Fruit fly (Drosophila melanogaster) whole organism, embryonic: ENCODE results near the gene Fer3HCH.

Source experiments
- B-H2 ChIP-seq: fragments of 200-800 bp; sonication (Bioruptor generic); optimal IDR thresholded peaks from 2 replicates; lab custom pipeline; 2018; ENCODE audit warnings: missing biosample characterization, mild to moderate bottlenecking, missing genetic modification characterization
- Bgb ChIP-seq: fragments of 200-800 bp; sonication (Bioruptor generic); IDR thresholded peaks from 2 replicates; pipeline ENCODE4 v1.3.6; 2022; ENCODE audit warnings: missing biosample characterization, missing genetic modification characterization; ENCODE audit not compliant: partially characterized antibody
- CG11085 ChIP-seq: fragments of 200-800 bp; sonication (Bioruptor generic); IDR thresholded peaks from 2 replicates; pipeline ENCODE4 v1.3.6; 2022; ENCODE audit warnings: missing biosample characterization, missing genetic modification characterization
- CG12299 ChIP-seq: fragments of 200-800 bp; sonication (Bioruptor generic); optimal IDR thresholded peaks from 2 replicates; lab custom pipeline; 2018; ENCODE audit warnings: missing biosample characterization, mild to moderate bottlenecking, missing genetic modification characterization
- CG12942 ChIP-seq: fragments of 200-800 bp; sonication (Bioruptor generic); optimal IDR thresholded peaks from 3 replicates; lab custom pipeline; 2016; ENCODE audit warnings: missing biosample characterization, missing genetic modification characterization
- CG13624 ChIP-seq: fragments of 200-800 bp; sonication (Bioruptor generic); optimal IDR thresholded peaks from 2 replicates; lab custom pipeline; 2016; ENCODE audit warnings: missing biosample characterization, missing genetic modification characterization
- CG14014 ChIP-seq: fragments of 200-800 bp; sonication (Bioruptor generic); IDR thresholded peaks from 2 replicates; pipeline ENCODE4 v1.3.6; 2022; ENCODE audit warnings: missing biosample characterization, missing genetic modification characterization
- CG14441 ChIP-seq: fragments of 200-800 bp; sonication (Bioruptor generic); IDR thresholded peaks from 2 replicates; pipeline ENCODE4 v1.3.6; 2022; ENCODE audit warnings: missing biosample characterization, missing genetic modification characterization
- CG17186 ChIP-seq: fragments of 200-800 bp; sonication (Bioruptor generic); optimal IDR thresholded peaks from 3 replicates; lab custom pipeline; 2017; ENCODE audit warnings: missing biosample characterization, missing genetic modification reagents, missing genetic modification characterization
- CG17568 ChIP-seq: fragments of 200-800 bp; sonication (Bioruptor generic); optimal IDR thresholded peaks from 2 replicates; lab custom pipeline; 2018; ENCODE audit warnings: missing biosample characterization, mild to moderate bottlenecking, missing genetic modification characterization, moderate library complexity
- CG17829 ChIP-seq: fragments of 200-800 bp; optimal IDR thresholded peaks from 2 replicates; lab custom pipeline; 2019; ENCODE audit warnings: missing biosample characterization, mild to moderate bottlenecking, missing genetic modification characterization, moderate library complexity
- CG18476 ChIP-seq: fragments of 200-800 bp; sonication (Bioruptor generic); optimal IDR thresholded peaks from 2 replicates; lab custom pipeline; 2016; ENCODE audit warnings: missing biosample characterization, mild to moderate bottlenecking, missing genetic modification characterization
- CG2120 ChIP-seq: fragments of 200-800 bp; sonication (Bioruptor generic); optimal IDR thresholded peaks from 3 replicates; lab custom pipeline; 2016; ENCODE audit warnings: missing biosample characterization, missing genetic modification characterization
- CG6689 ChIP-seq: fragments of 200-800 bp; sonication (Bioruptor generic); IDR thresholded peaks from 2 replicates; pipeline ENCODE4 v1.3.6; 2022; ENCODE audit warnings: missing biosample characterization, missing genetic modification characterization
- CG6765 ChIP-seq: fragments of 200-800 bp; sonication (Bioruptor generic); optimal IDR thresholded peaks from 3 replicates; lab custom pipeline; 2017; ENCODE audit warnings: missing biosample characterization, mild to moderate bottlenecking, missing genetic modification characterization
- CG7963 ChIP-seq: fragments of 200-800 bp; sonication (Bioruptor generic); IDR thresholded peaks from 3 replicates; pipeline ENCODE4 v1.3.6; 2022; ENCODE audit warnings: missing biosample characterization, missing genetic modification characterization; ENCODE audit not compliant: partially characterized antibody
- CG8089 ChIP-seq: fragments of 200-800 bp; sonication (Bioruptor generic); optimal IDR thresholded peaks from 3 replicates; lab custom pipeline; 2016; ENCODE audit warnings: missing biosample characterization, missing genetic modification characterization
- Camta ChIP-seq: fragments of 200-800 bp; sonication (Bioruptor generic); optimal IDR thresholded peaks from 2 replicates; lab custom pipeline; 2016; ENCODE audit warnings: missing biosample characterization, missing genetic modification characterization
- D19B ChIP-seq: fragments of 200-800 bp; sonication (Bioruptor generic); optimal IDR thresholded peaks from 2 replicates; lab custom pipeline; 2017; ENCODE audit warnings: missing biosample characterization, mild to moderate bottlenecking, missing genetic modification characterization
- Dip3 ChIP-seq: fragments of 200-800 bp; sonication (Bioruptor generic); optimal IDR thresholded peaks from 3 replicates; lab custom pipeline; 2016; ENCODE audit warnings: missing biosample characterization, missing genetic modification characterization
- Ets65A ChIP-seq: fragments of 200-800 bp; sonication (Bioruptor generic); peaks from one replicate; lab custom pipeline; 2016; ENCODE audit warnings: missing biosample characterization, missing genetic modification characterization
- HLH3B ChIP-seq: fragments of 200-800 bp; sonication (Bioruptor generic); IDR thresholded peaks from 2 replicates; pipeline ENCODE4 v1.3.6; 2022; ENCODE audit warnings: missing biosample characterization, missing genetic modification characterization
- Hr3 ChIP-seq: fragments of 200-800 bp; sonication (Bioruptor generic); optimal IDR thresholded peaks from 3 replicates; lab custom pipeline; 2016; ENCODE audit warnings: missing biosample characterization, missing genetic modification characterization
- MTF-1 ChIP-seq: fragments of 200-800 bp; sonication (Bioruptor generic); optimal IDR thresholded peaks from 2 replicates; lab custom pipeline; 2018; ENCODE audit warnings: missing biosample characterization, mild to moderate bottlenecking, missing genetic modification characterization, borderline replicate concordance
- Meics ChIP-seq: fragments of 200-800 bp; sonication (Bioruptor generic); optimal IDR thresholded peaks from 2 replicates; lab custom pipeline; 2017; ENCODE audit warnings: missing biosample characterization, mild to moderate bottlenecking, missing genetic modification characterization
- Mes4 ChIP-seq: fragments of 200-800 bp; sonication (Bioruptor generic); optimal IDR thresholded peaks from 2 replicates; lab custom pipeline; 2016; ENCODE audit warnings: missing biosample characterization, missing genetic modification characterization
- NK7.1 ChIP-seq: fragments of 200-800 bp; sonication (Bioruptor generic); optimal IDR thresholded peaks from 3 replicates; lab custom pipeline; 2016; ENCODE audit warnings: missing biosample characterization, missing genetic modification characterization
- NfI ChIP-seq: fragments of 200-800 bp; sonication (Bioruptor generic); optimal IDR thresholded peaks from 3 replicates; lab custom pipeline; 2018; ENCODE audit warnings: missing biosample characterization, mild to moderate bottlenecking, missing genetic modification characterization, moderate library complexity
- Oli ChIP-seq: fragments of 200-800 bp; sonication (Bioruptor generic); optimal IDR thresholded peaks from 2 replicates; lab custom pipeline; 2018; ENCODE audit warnings: missing biosample characterization, mild to moderate bottlenecking, missing genetic modification characterization, moderate library complexity
- Rfx ChIP-seq: fragments of 200-800 bp; sonication (Bioruptor generic); IDR thresholded peaks from 2 replicates; pipeline ENCODE4 v1.3.6; 2022; ENCODE audit warnings: missing biosample characterization, missing genetic modification characterization
- Sox102F ChIP-seq: fragments of 200-800 bp; sonication (Bioruptor generic); optimal IDR thresholded peaks from 2 replicates; lab custom pipeline; 2018; ENCODE audit warnings: missing biosample characterization, mild to moderate bottlenecking, missing genetic modification characterization, moderate library complexity
- Sry-β ChIP-seq: fragments of 200-800 bp; sonication (Bioruptor generic); optimal IDR thresholded peaks from 2 replicates; lab custom pipeline; 2018; ENCODE audit warnings: missing biosample characterization, mild to moderate bottlenecking, missing genetic modification characterization, moderate library complexity
- Tbp ChIP-seq: fragments of >200 bp; optimal IDR thresholded peaks from 2 replicates; lab custom pipeline; 2018; ENCODE audit warnings: missing biosample characterization, missing genetic modification characterization
- Vsx1 ChIP-seq: fragments of 200-800 bp; sonication (Bioruptor generic); optimal IDR thresholded peaks from 2 replicates; lab custom pipeline; 2017; ENCODE audit warnings: missing biosample characterization, mild to moderate bottlenecking, missing genetic modification characterization, missing genetic modification reagents
- ash1 ChIP-seq: fragments of 200-800 bp; sonication (Bioruptor generic); optimal IDR thresholded peaks from 2 replicates; lab custom pipeline; 2018; ENCODE audit warnings: missing biosample characterization, mild to moderate bottlenecking, missing genetic modification characterization
- cg ChIP-seq: fragments of 200-800 bp; sonication (Bioruptor generic); optimal IDR thresholded peaks from 3 replicates; lab custom pipeline; 2019; ENCODE audit warnings: missing biosample characterization, mild to moderate bottlenecking, missing genetic modification characterization, moderate library complexity
- chif ChIP-seq, 2 experiments: fragments of 200-800 bp; sonication (Bioruptor generic); optimal IDR thresholded peaks; 3 replicates each; lab custom pipeline; 2016; ENCODE audit warnings: missing biosample characterization in 2 of 2, missing genetic modification characterization in 2 of 2
- dpn ChIP-seq, 2 experiments: fragments of 200-800 bp; sonication (Bioruptor generic); optimal IDR thresholded peaks; 3 replicates each; lab custom pipeline; 2016; ENCODE audit warnings: missing biosample characterization in 2 of 2, missing genetic modification characterization in 2 of 2
- emc ChIP-seq: fragments of 200-800 bp; sonication (Bioruptor generic); optimal IDR thresholded peaks from 2 replicates; lab custom pipeline; 2016; ENCODE audit warnings: missing biosample characterization, missing genetic modification characterization
- ems ChIP-seq: fragments of 200-800 bp; sonication (Bioruptor generic); optimal IDR thresholded peaks from 3 replicates; lab custom pipeline; 2016; ENCODE audit warnings: missing biosample characterization, missing genetic modification characterization
- esg ChIP-seq: fragments of 200-800 bp; sonication (Bioruptor generic); conservative IDR thresholded peaks from 2 replicates; pipeline ENCODE4 v1.3.6; 2022; ENCODE audit warnings: missing biosample characterization, missing genetic modification characterization
- gsb-n ChIP-seq: fragments of 200-800 bp; sonication (Bioruptor generic); optimal IDR thresholded peaks from 3 replicates; lab custom pipeline; 2018; ENCODE audit warnings: missing biosample characterization, mild to moderate bottlenecking, missing genetic modification characterization
- gt ChIP-seq: fragments of 200-800 bp; sonication (Bioruptor generic); IDR thresholded peaks from 2 replicates; pipeline ENCODE4 v1.3.6; 2022; ENCODE audit warnings: missing biosample characterization, missing genetic modification characterization
- ham ChIP-seq: fragments of 200-800 bp; sonication (Bioruptor generic); IDR thresholded peaks from 2 replicates; pipeline ENCODE4 v1.3.6; 2022; ENCODE audit warnings: missing biosample characterization, missing genetic modification characterization
- kni ChIP-seq: fragments of 200-800 bp; sonication (Bioruptor generic); optimal IDR thresholded peaks from 3 replicates; lab custom pipeline; 2017; ENCODE audit warnings: mild to moderate bottlenecking, missing biosample characterization, missing genetic modification reagents, missing genetic modification characterization
- lbe ChIP-seq: fragments of 200-800 bp; sonication (Bioruptor generic); optimal IDR thresholded peaks from 2 replicates; lab custom pipeline; 2016; ENCODE audit warnings: missing biosample characterization, mild to moderate bottlenecking, missing genetic modification characterization
- lov ChIP-seq, 2 experiments: fragments of 200-800 bp in 1 of 2; fragments of >200 bp in 1 of 2; sonication (Bioruptor generic) in 1 of 2; IDR thresholded peaks in 1 of 2; optimal IDR thresholded peaks in 1 of 2; 2 replicates in 1 of 2; 3 replicates in 1 of 2; pipeline versions ENCODE4 v1.3.6 to Lab custom; 2017 to 2022; ENCODE audit warnings: missing biosample characterization in 1 of 2, missing genetic modification characterization in 1 of 2
- phol ChIP-seq: fragments of 200-800 bp; sonication (Bioruptor generic); optimal IDR thresholded peaks from 3 replicates; lab custom pipeline; 2018; ENCODE audit warnings: missing biosample characterization, mild to moderate bottlenecking, missing genetic modification characterization, moderate library complexity
- run ChIP-seq: fragments of 200-800 bp; sonication (Bioruptor generic); optimal IDR thresholded peaks from 3 replicates; lab custom pipeline; 2018; ENCODE audit warnings: missing biosample characterization, mild to moderate bottlenecking, missing genetic modification characterization
- slp2 ChIP-seq: fragments of 200-800 bp; sonication (Bioruptor generic); optimal IDR thresholded peaks from 2 replicates; lab custom pipeline; 2016; ENCODE audit warnings: missing biosample characterization, missing genetic modification characterization
- twi ChIP-seq: fragments of 200-800 bp; optimal IDR thresholded peaks from 2 replicates; lab custom pipeline; 2019; ENCODE audit warnings: missing biosample characterization, mild to moderate bottlenecking, missing genetic modification characterization, moderate library complexity

Gene Fer3HCH

DNA sequence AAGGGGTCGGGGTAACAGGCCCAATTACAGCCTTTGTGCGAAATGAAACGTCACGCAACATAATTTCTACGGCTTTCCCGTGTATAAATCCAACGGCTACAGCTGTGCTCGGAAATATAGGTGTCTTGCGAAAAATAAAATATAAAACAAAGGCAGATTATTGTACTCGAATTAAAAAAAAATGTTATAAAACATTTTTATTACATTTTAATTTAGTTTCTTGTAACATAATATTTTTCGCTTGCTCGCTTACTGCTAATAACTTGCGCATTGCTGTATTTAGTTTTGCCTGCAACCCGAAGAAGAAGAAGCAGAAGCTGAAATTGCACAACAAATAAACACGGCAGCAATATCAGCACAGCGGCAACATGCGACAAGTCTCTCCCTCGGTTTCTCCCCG is 35.1 kb upstream of the Fer3HCH start (continued):
- peak; percentile 70 for TF ChIP-seq Sox102F (GFP tag; lab: Kevin White, UChicago)
- no peak for TF ChIP-seq ham (GFP tag; lab: Robert Waterston, UW)
- TF ChIP-seq CG6689 (GFP tag; lab: Robert Waterston, UW): peak; percentile 66
- TF ChIP-seq Mes4: no peak
- no peak for TF ChIP-seq lov (optimal IDR thresholded peaks at IDR 0.05; lab: Kevin White, UChicago)
- TF ChIP-seq lov (GFP tag; IDR thresholded peaks at IDR 0.05; lab: Robert Waterston, UW): no peak
- TF ChIP-seq CG6765 (GFP tag; lab: Kevin White, UChicago): no peak
- TF ChIP-seq emc (GFP tag; lab: Kevin White, UChicago): no peak
- peak; percentile 6 for TF ChIP-seq run (tag; lab: Kevin White, UChicago)
- TF ChIP-seq Ets65A (GFP tag; lab: Kevin White, UChicago): no peak
- no peak for TF ChIP-seq CG11085 (GFP tag; lab: Robert Waterston, UW)
- no peak for TF ChIP-seq chif (GFP tag; optimal IDR thresholded peaks at IDR 0.05; lab: Kevin White, UChicago)
- TF ChIP-seq D19B: no peak
- TF ChIP-seq CG13624: no peak
- TF ChIP-seq HLH3B (GFP tag; lab: Robert Waterston, UW): peak; percentile 56
- TF ChIP-seq CG8089 (GFP tag; lab: Kevin White, UChicago): no peak
- no peak for TF ChIP-seq NfI
- no peak for TF ChIP-seq ash1
- 0 out of 2 replicates have a peak, but pooled peaks have one; percentile 53 for TF ChIP-seq CG14441
- TF ChIP-seq Bgb (GFP tag; lab: Robert Waterston, UW): no peak
- TF ChIP-seq Hr3 (GFP tag; lab: Kevin White, UChicago): peak; percentile 5
- TF ChIP-seq esg: peak; percentile 43; the same call in 1 of the 2 replicates
- TF ChIP-seq slp2 (GFP tag; lab: Kevin White, UChicago): no peak
- TF ChIP-seq CG17186 (GFP tag; lab: Kevin White, UChicago): no peak
- TF ChIP-seq Tbp (GFP tag; lab: Kevin White, UChicago): no peak
- TF ChIP-seq Rfx: no peak
- TF ChIP-seq CG12299 (tag; lab: Kevin White, UChicago): no peak
- no peak for TF ChIP-seq CG17568 (GFP tag; lab: Kevin White, UChicago)
- TF ChIP-seq ems (GFP tag; lab: Kevin White, UChicago): no peak
- TF ChIP-seq NK7.1: no peak
- TF ChIP-seq Sry-β: no peak
- no peak for TF ChIP-seq Meics
- TF ChIP-seq B-H2: no peak
- TF ChIP-seq Vsx1: no peak
- TF ChIP-seq Oli: peak; percentile 59
- no peak for TF ChIP-seq CG2120 (GFP tag; lab: Kevin White, UChicago)
- no peak for TF ChIP-seq gt (GFP tag; lab: Robert Waterston, UW)
- no peak for TF ChIP-seq Camta
- no peak for TF ChIP-seq lbe (GFP tag; lab: Kevin White, UChicago)
- TF ChIP-seq CG17829 (tag; lab: Kevin White, UChicago): peak; percentile 20
- TF ChIP-seq kni: no peak
- TF ChIP-seq phol (tag; lab: Kevin White, UChicago): peak; percentile 51
- no peak for TF ChIP-seq cg
- no peak for TF ChIP-seq MTF-1 (GFP tag; lab: Kevin White, UChicago)
- TF ChIP-seq CG12942: no peak
- TF ChIP-seq CG7963: no peak
- no peak for TF ChIP-seq Dip3 (GFP tag; lab: Kevin White, UChicago)
- no peak for TF ChIP-seq gsb-n (tag; lab: Kevin White, UChicago)
- TF ChIP-seq dpn (GFP tag; optimal IDR thresholded peaks at IDR 0.05; lab: Kevin White, UChicago): peak in 1 of 2 experiments; percentile 36
- no peak for TF ChIP-seq twi (tag; lab: Kevin White, UChicago)
- peak; percentile 55; the same call in 1 of the 2 replicates for TF ChIP-seq CG14014 (GFP tag; lab: Robert Waterston, UW)
- no peak for TF ChIP-seq CG18476 (GFP tag; lab: Kevin White, UChicago)
